Fruit fly (Drosophila melanogaster) whole organism, embryonic: ENCODE measurements around the gene Hph.

Experiments used
- Abd-B ChIP-seq: fragments of 200-800 bp; sonication (Bioruptor generic); optimal IDR thresholded peaks from 2 replicates; lab custom pipeline; 2018; ENCODE audit warnings: missing biosample characterization, mild to moderate bottlenecking, missing genetic modification characterization, moderate library complexity
- CG10274 ChIP-seq: fragments of 200-800 bp; sonication (Bioruptor generic); optimal IDR thresholded peaks from 3 replicates; lab custom pipeline; 2017; ENCODE audit warnings: missing biosample characterization, mild to moderate bottlenecking, missing genetic modification characterization
- CG11085 ChIP-seq: fragments of 200-800 bp; sonication (Bioruptor generic); IDR thresholded peaks from 2 replicates; pipeline ENCODE4 v1.3.6; 2022; ENCODE audit warnings: missing biosample characterization, missing genetic modification characterization
- CG11093 ChIP-seq: fragments of 200-800 bp; sonication (Bioruptor generic); IDR thresholded peaks from 3 replicates; pipeline ENCODE4 v1.3.6; 2022; ENCODE audit warnings: missing biosample characterization, missing genetic modification characterization
- CG11247 ChIP-seq: fragments of 200-800 bp; sonication (Bioruptor generic); IDR thresholded peaks from 2 replicates; pipeline ENCODE4 v1.3.6; 2022; ENCODE audit warnings: missing biosample characterization, missing genetic modification characterization
- CG11456 ChIP-seq: fragments of 200-800 bp; sonication (Bioruptor generic); IDR thresholded peaks from 3 replicates; pipeline ENCODE4 v1.3.6; 2022; ENCODE audit warnings: missing biosample characterization, missing genetic modification characterization
- CG12104 ChIP-seq: fragments of 200-800 bp; sonication (Bioruptor generic); optimal IDR thresholded peaks from 3 replicates; lab custom pipeline; 2016; ENCODE audit warnings: missing biosample characterization, missing genetic modification characterization
- CG12744 ChIP-seq: fragments of 200-800 bp; sonication (Bioruptor generic); optimal IDR thresholded peaks from 2 replicates; lab custom pipeline; 2016; ENCODE audit warnings: missing biosample characterization, missing genetic modification characterization
- CG13287 ChIP-seq: fragments of 200-800 bp; sonication (Bioruptor generic); IDR thresholded peaks from 2 replicates; pipeline ENCODE4 v1.3.6; 2022; ENCODE audit warnings: missing biosample characterization, missing genetic modification characterization; ENCODE audit not compliant: partially characterized antibody
- CG14014 ChIP-seq: fragments of 200-800 bp; sonication (Bioruptor generic); IDR thresholded peaks from 2 replicates; pipeline ENCODE4 v1.3.6; 2022; ENCODE audit warnings: missing biosample characterization, missing genetic modification characterization
- CG17186 ChIP-seq: fragments of 200-800 bp; sonication (Bioruptor generic); optimal IDR thresholded peaks from 3 replicates; lab custom pipeline; 2017; ENCODE audit warnings: missing biosample characterization, missing genetic modification reagents, missing genetic modification characterization
- CG17359 ChIP-seq: fragments of 200-800 bp; sonication (Bioruptor generic); optimal IDR thresholded peaks from 3 replicates; lab custom pipeline; 2018; ENCODE audit warnings: missing biosample characterization, mild to moderate bottlenecking, missing genetic modification characterization, moderate library complexity
- CG17912 ChIP-seq: fragments of 200-800 bp; sonication (Bioruptor generic); optimal IDR thresholded peaks from 2 replicates; lab custom pipeline; 2018; ENCODE audit warnings: missing biosample characterization, mild to moderate bottlenecking, missing genetic modification characterization
- CG18764 ChIP-seq: fragments of 200-800 bp; sonication (Bioruptor generic); optimal IDR thresholded peaks from 3 replicates; lab custom pipeline; 2016; ENCODE audit warnings: missing biosample characterization, missing genetic modification characterization
- CG3065 ChIP-seq: fragments of 200-800 bp; sonication (Bioruptor generic); optimal IDR thresholded peaks from 2 replicates; lab custom pipeline; 2016; ENCODE audit warnings: missing biosample characterization, missing genetic modification characterization
- CG3407 ChIP-seq: fragments of 200-800 bp; sonication (Bioruptor generic); optimal IDR thresholded peaks from 2 replicates; lab custom pipeline; 2018; ENCODE audit warnings: missing biosample characterization, mild to moderate bottlenecking, missing genetic modification characterization
- CG43689 ChIP-seq: fragments of 200-800 bp; sonication (Bioruptor generic); IDR thresholded peaks from 2 replicates; pipeline ENCODE4 v1.3.6; 2022; ENCODE audit warnings: missing biosample characterization, missing genetic modification characterization
- CG7839 ChIP-seq: fragments of 200-800 bp; sonication (Bioruptor generic); optimal IDR thresholded peaks from 3 replicates; lab custom pipeline; 2018; ENCODE audit warnings: missing biosample characterization, mild to moderate bottlenecking, missing genetic modification characterization, moderate library complexity
- CG8359 ChIP-seq: fragments of 200-800 bp; sonication (Bioruptor generic); optimal IDR thresholded peaks from 2 replicates; lab custom pipeline; 2017; ENCODE audit warnings: missing biosample characterization, mild to moderate bottlenecking, missing genetic modification characterization, borderline replicate concordance
- CG9215 ChIP-seq: fragments of 200-800 bp; sonication (Bioruptor generic); IDR thresholded peaks from 2 replicates; pipeline ENCODE4 v1.3.6; 2022; ENCODE audit warnings: missing biosample characterization, missing genetic modification characterization
- Chrac-16 ChIP-seq: fragments of 200-800 bp; sonication (Bioruptor generic); optimal IDR thresholded peaks from 3 replicates; lab custom pipeline; 2016; ENCODE audit warnings: missing biosample characterization, missing genetic modification characterization
- Dek ChIP-seq: fragments of 200-800 bp; sonication (Bioruptor generic); optimal IDR thresholded peaks from 3 replicates; lab custom pipeline; 2019; ENCODE audit warnings: missing biosample characterization, mild to moderate bottlenecking, missing genetic modification characterization, moderate library complexity
- Fer2 ChIP-seq: fragments of 200-800 bp; sonication (Bioruptor generic); optimal IDR thresholded peaks from 2 replicates; lab custom pipeline; 2018; ENCODE audit warnings: missing biosample characterization, mild to moderate bottlenecking, missing genetic modification characterization, moderate library complexity
- PHDP ChIP-seq: fragments of 200-800 bp; sonication (Bioruptor generic); optimal IDR thresholded peaks from 3 replicates; lab custom pipeline; 2018; ENCODE audit warnings: missing biosample characterization, mild to moderate bottlenecking, missing genetic modification characterization, moderate library complexity
- Side ChIP-seq: fragments of 200-800 bp; sonication (Bioruptor generic); optimal IDR thresholded peaks from 2 replicates; lab custom pipeline; 2016; ENCODE audit warnings: missing biosample characterization, missing genetic modification characterization
- Six4 ChIP-seq: fragments of 200-800 bp; sonication (Bioruptor generic); optimal IDR thresholded peaks from 2 replicates; lab custom pipeline; 2016; ENCODE audit warnings: missing biosample characterization, missing genetic modification characterization
- Sox102F ChIP-seq: fragments of 200-800 bp; sonication (Bioruptor generic); optimal IDR thresholded peaks from 2 replicates; lab custom pipeline; 2018; ENCODE audit warnings: missing biosample characterization, mild to moderate bottlenecking, missing genetic modification characterization, moderate library complexity
- ac ChIP-seq: fragments of 200-800 bp; sonication (Bioruptor generic); optimal IDR thresholded peaks from 3 replicates; lab custom pipeline; 2017; ENCODE audit warnings: missing biosample characterization, mild to moderate bottlenecking, missing genetic modification characterization
- ara ChIP-seq: fragments of 200-800 bp; sonication (Bioruptor generic); IDR thresholded peaks from 2 replicates; pipeline ENCODE4 v1.3.6; 2022; ENCODE audit warnings: missing biosample characterization, missing genetic modification characterization
- br ChIP-seq: fragments of >200 bp; optimal IDR thresholded peaks from 2 replicates; lab custom pipeline; 2017
- cad ChIP-seq: fragments of >200 bp; optimal IDR thresholded peaks from 2 replicates; lab custom pipeline; 2017; ENCODE audit warnings: missing biosample characterization, missing genetic modification characterization
- cas ChIP-seq: fragments of 200-800 bp; sonication (Bioruptor generic); IDR thresholded peaks from 2 replicates; pipeline ENCODE4 v1.3.6; 2022; ENCODE audit warnings: missing biosample characterization, missing genetic modification characterization
- chm ChIP-seq: fragments of 200-800 bp; sonication (Bioruptor generic); IDR thresholded peaks from 2 replicates; pipeline ENCODE4 v1.3.6; 2022; ENCODE audit warnings: missing biosample characterization, missing genetic modification characterization
- chn ChIP-seq: fragments of 200-800 bp; sonication (Bioruptor generic); optimal IDR thresholded peaks from 2 replicates; lab custom pipeline; 2016; ENCODE audit warnings: missing biosample characterization, missing genetic modification characterization
- crc ChIP-seq: fragments of 200-800 bp; sonication (Bioruptor generic); optimal IDR thresholded peaks from 2 replicates; lab custom pipeline; 2016; ENCODE audit warnings: missing biosample characterization, missing genetic modification characterization
- dimm ChIP-seq: fragments of 200-800 bp; sonication (Bioruptor generic); IDR thresholded peaks from 2 replicates; pipeline ENCODE4 v1.3.6; 2022; ENCODE audit warnings: missing biosample characterization, missing genetic modification characterization
- disco-r ChIP-seq: fragments of 200-800 bp; sonication (Bioruptor generic); optimal IDR thresholded peaks from 2 replicates; lab custom pipeline; 2016; ENCODE audit warnings: missing biosample characterization, missing genetic modification characterization
- dmrt99B ChIP-seq: fragments of 200-800 bp; sonication (Bioruptor generic); optimal IDR thresholded peaks from 2 replicates; lab custom pipeline; 2018; ENCODE audit warnings: missing biosample characterization, mild to moderate bottlenecking, missing genetic modification characterization, moderate library complexity
- dysf ChIP-seq: fragments of 200-800 bp; sonication (Bioruptor generic); IDR thresholded peaks from 3 replicates; pipeline ENCODE4 v1.3.6; 2022; ENCODE audit warnings: missing biosample characterization, missing genetic modification characterization
- hbn ChIP-seq: fragments of 200-800 bp; sonication (Bioruptor generic); IDR thresholded peaks from 2 replicates; pipeline ENCODE4 v1.3.6; 2022; ENCODE audit warnings: missing biosample characterization, missing genetic modification characterization; ENCODE audit not compliant: partially characterized antibody
- her ChIP-seq: fragments of 200-800 bp; sonication (Bioruptor generic); optimal IDR thresholded peaks from 2 replicates; lab custom pipeline; 2016; ENCODE audit warnings: missing biosample characterization, missing genetic modification characterization
- kni ChIP-seq: fragments of 200-800 bp; sonication (Bioruptor generic); optimal IDR thresholded peaks from 3 replicates; lab custom pipeline; 2017; ENCODE audit warnings: mild to moderate bottlenecking, missing biosample characterization, missing genetic modification reagents, missing genetic modification characterization
- onecut ChIP-seq: fragments of 200-800 bp; sonication (Bioruptor generic); IDR thresholded peaks from 2 replicates; pipeline ENCODE4 v1.3.6; 2022; ENCODE audit warnings: missing biosample characterization, missing genetic modification characterization
- org-1 ChIP-seq: fragments of 200-800 bp; sonication (Bioruptor generic); optimal IDR thresholded peaks from 2 replicates; lab custom pipeline; 2017; ENCODE audit warnings: missing biosample characterization, missing genetic modification characterization
- phol ChIP-seq: fragments of 200-800 bp; sonication (Bioruptor generic); optimal IDR thresholded peaks from 3 replicates; lab custom pipeline; 2018; ENCODE audit warnings: missing biosample characterization, mild to moderate bottlenecking, missing genetic modification characterization, moderate library complexity
- repo ChIP-seq: fragments of 200-800 bp; sonication (Bioruptor generic); optimal IDR thresholded peaks from 2 replicates; lab custom pipeline; 2016; ENCODE audit warnings: missing biosample characterization, missing genetic modification characterization
- row ChIP-seq: fragments of 200-800 bp; sonication (Bioruptor generic); IDR thresholded peaks from 3 replicates; pipeline ENCODE4 v1.3.6; 2022; ENCODE audit warnings: missing biosample characterization, missing genetic modification characterization
- sqz ChIP-seq: fragments of 200-800 bp; sonication (Bioruptor generic); optimal IDR thresholded peaks from 3 replicates; lab custom pipeline; 2018; ENCODE audit warnings: missing biosample characterization, mild to moderate bottlenecking, missing genetic modification characterization
- trem ChIP-seq: fragments of 200-800 bp; optimal IDR thresholded peaks from 3 replicates; lab custom pipeline; 2019; ENCODE audit warnings: missing biosample characterization, mild to moderate bottlenecking, missing genetic modification characterization, moderate library complexity
- unpg ChIP-seq: fragments of 200-800 bp; sonication (Bioruptor generic); optimal IDR thresholded peaks from 3 replicates; lab custom pipeline; 2018; ENCODE audit warnings: missing biosample characterization, mild to moderate bottlenecking, missing genetic modification characterization, moderate library complexity

Gene Hph

DNA sequence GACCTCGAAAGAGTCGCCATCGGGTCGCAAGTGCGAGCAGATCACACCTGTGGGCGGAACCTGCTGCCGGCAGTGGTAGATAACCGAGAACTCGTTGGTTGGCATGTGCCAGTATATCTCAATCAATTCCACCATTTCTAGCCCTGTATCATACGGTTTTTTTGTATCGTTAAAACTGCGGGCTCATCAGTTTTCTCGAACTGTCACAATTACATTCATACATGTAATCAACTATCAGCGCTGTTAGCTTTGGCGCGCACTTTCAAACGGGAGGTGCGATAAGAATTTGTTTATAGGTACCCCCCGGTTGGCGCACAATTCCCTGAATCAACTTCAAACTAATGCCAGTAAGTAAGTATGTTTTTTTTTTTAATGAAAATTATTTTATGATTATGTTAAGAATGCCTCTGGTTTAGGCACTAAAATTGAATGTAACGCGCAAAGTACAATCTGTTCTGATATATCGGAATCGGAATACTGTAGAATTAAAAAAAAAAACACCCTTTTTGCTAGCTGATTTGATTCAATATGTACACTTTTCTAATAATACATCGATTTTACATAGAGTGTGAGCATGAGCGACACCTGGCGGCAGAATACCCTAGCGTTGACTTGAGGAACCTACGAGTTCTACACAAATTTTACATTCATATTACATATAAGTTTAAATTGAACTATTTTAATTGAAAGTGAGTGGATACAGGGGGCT lies 41.9 kb downstream of the Hph start (continued):
- TF ChIP-seq disco-r (peak; percentile 45), CG12104 (peak; percentile 28), dimm (GFP tag; lab: Robert Waterston, UW) (no peak), CG11093 (GFP tag; lab: Robert Waterston, UW) (0 out of 3 replicates have a peak, but pooled peaks have one; percentile 40), CG7839 (peak; percentile 56), ac (GFP tag; lab: Kevin White, UChicago) (no peak), CG17186 (peak; percentile 48), CG17359 (tag; lab: Kevin White, UChicago) (peak; percentile 62), CG11247 (GFP tag; lab: Robert Waterston, UW) (peak; percentile 76), CG18764 (GFP tag; lab: Kevin White, UChicago) (peak; percentile 40), CG17912 (GFP tag; lab: Kevin White, UChicago) (peak; percentile 45), CG3065 (GFP tag; lab: Kevin White, UChicago) (peak; percentile 60), chm (0 out of 2 replicates have a peak, but pooled peaks have one; percentile 54), CG12744 (GFP tag; lab: Kevin White, UChicago) (no peak), CG9215 (GFP tag; lab: Robert Waterston, UW) (no peak), CG43689 (GFP tag; lab: Robert Waterston, UW) (no peak), Sox102F (peak; percentile 60), sqz (GFP tag; lab: Kevin White, UChicago) (no peak), her (GFP tag; lab: Kevin White, UChicago) (no peak), phol (tag; lab: Kevin White, UChicago) (peak; percentile 39), dysf (GFP tag; lab: Robert Waterston, UW) (peak; percentile 56; the same call in 2 of the 3 replicates), dmrt99B (tag; lab: Kevin White, UChicago) (peak; percentile 29), CG14014 (GFP tag; lab: Robert Waterston, UW) (peak; percentile 43; the same call in 1 of the 2 replicates), cas (0 out of 2 replicates have a peak, but pooled peaks have one; percentile 28), unpg (peak; percentile 38), CG11456 (GFP tag; lab: Robert Waterston, UW) (peak; percentile 90), Abd-B (GFP tag; lab: Kevin White, UChicago) (no peak), org-1 (no peak), trem (tag; lab: Kevin White, UChicago) (peak; percentile 17), Fer2 (tag; lab: Kevin White, UChicago) (peak; percentile 4), row (GFP tag; lab: Robert Waterston, UW) (peak; percentile 57), chn (GFP tag; lab: Kevin White, UChicago) (peak; percentile 44), CG13287 (GFP tag; lab: Robert Waterston, UW) (peak; percentile 33; the same call in 1 of the 2 replicates), CG3407 (GFP tag; lab: Kevin White, UChicago) (peak; percentile 27), crc (GFP tag; lab: Kevin White, UChicago) (peak; percentile 31), cad (GFP tag; lab: Kevin White, UChicago) (peak; percentile 28), Chrac-16 (peak; percentile 72), CG11085 (GFP tag; lab: Robert Waterston, UW) (peak; percentile 70), Dek (tag; lab: Kevin White, UChicago) (peak; percentile 48), br (no peak), onecut (GFP tag; lab: Robert Waterston, UW) (peak; percentile 61; the same call in 1 of the 2 replicates), PHDP (tag; lab: Kevin White, UChicago) (peak; percentile 46), repo (GFP tag; lab: Kevin White, UChicago) (peak; percentile 52), CG10274 (GFP tag; lab: Kevin White, UChicago) (no peak), Side (GFP tag; lab: Kevin White, UChicago) (peak; percentile 58), ara (no peak), kni (no peak), hbn (GFP tag; lab: Robert Waterston, UW) (no peak), Six4 (GFP tag; lab: Kevin White, UChicago) (no peak), CG8359 (GFP tag; lab: Kevin White, UChicago) (no peak)
